Fruit fly (Drosophila melanogaster): ENCODE results near the gene CG3294.
A peak's percentile ranks its signal among the peaks of the same experiment; 100 is the strongest.

- 0 out of 3 replicates have a peak, but pooled peaks have one; percentile 14 for TF ChIP-seq CG4496 (GFP tag; IDR thresholded peaks at IDR 0.05)
- TF ChIP-seq D1 (tag; optimal IDR thresholded peaks at IDR 0.05): no peak
- no peak for TF ChIP-seq CG32121 (GFP tag; IDR thresholded peaks at IDR 0.05)
- peak; percentile 62 for TF ChIP-seq CG8301 (tag; optimal IDR thresholded peaks at IDR 0.05)
- no peak for TF ChIP-seq rn (GFP tag; IDR thresholded peaks at IDR 0.05)
- TF ChIP-seq CG34367 (tag; optimal IDR thresholded peaks at IDR 0.05): peak; percentile 6
- TF ChIP-seq gl (tag; optimal IDR thresholded peaks at IDR 0.05): no peak
- peak; percentile 56 for TF ChIP-seq CG9948 (tag; optimal IDR thresholded peaks at IDR 0.05)
Measured at dm6 chr2L:4810697-4811490, 16.5 kb downstream of the CG3294 start.

Data from whole organism, pupa.